Fruit fly (Drosophila melanogaster): Measurements from ENCODE around the gene CG10853.
A peak's percentile ranks its signal among the peaks of the same experiment; 100 is the strongest.

Gene CG10853

DNA sequence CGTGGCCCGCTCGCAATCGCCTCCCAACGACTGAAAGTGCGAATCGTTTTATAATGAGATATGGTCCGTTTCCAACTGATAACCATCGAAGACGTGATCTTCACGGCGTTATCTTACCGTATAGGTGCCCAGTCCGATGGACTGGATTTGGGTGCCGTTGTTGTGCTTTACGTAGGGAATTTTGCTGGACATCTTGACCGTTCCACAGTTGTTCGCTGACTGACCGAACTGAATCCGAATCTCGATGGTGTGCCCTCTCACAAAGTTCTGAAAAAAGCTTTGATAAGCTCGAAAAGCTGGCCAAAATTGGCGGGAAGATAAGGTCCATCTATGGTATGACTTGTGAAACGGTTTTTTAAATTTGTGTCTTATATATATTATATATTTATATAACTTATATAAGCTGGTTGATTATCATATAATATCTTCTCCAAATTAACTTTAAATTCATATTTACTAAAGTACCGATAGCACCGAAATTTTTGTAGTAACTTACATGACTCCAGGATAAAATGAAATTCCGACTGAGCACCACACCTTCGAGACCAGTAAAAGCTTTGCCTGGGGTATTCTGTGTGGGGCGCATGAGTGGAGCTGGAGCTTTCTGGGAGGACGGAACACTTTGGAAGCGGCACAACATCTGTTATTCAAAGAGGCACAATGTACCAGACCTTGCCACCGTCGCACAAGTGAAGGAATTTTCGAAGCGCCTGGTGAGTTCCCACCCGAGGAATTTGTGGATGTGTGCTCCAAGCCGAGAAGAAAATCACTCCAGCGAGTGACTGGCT is 5.3 kb upstream of the CG10853 start, which contains the start of the genes CG10863 and CG14982:
Gene CG10863, minus strand, starts transcription at position 225 of the 788 bp plus-strand sequence.
Gene CG14982, plus strand, starts transcription at position 470 of the 788 bp plus-strand sequence.
- peak; percentile 4 for TF ChIP-seq CG8159 (tag; optimal IDR thresholded peaks at IDR 0.05)
- 0 out of 3 replicates have a peak, but pooled peaks have one; percentile 37 for TF ChIP-seq CG4496 (GFP tag; IDR thresholded peaks at IDR 0.05)
- no peak for TF ChIP-seq CG8301 (tag; optimal IDR thresholded peaks at IDR 0.05)
- TF ChIP-seq CG14655 (GFP tag; optimal IDR thresholded peaks at IDR 0.05), result no peak
- peak; percentile 8; the same call in 1 of the 3 replicates for TF ChIP-seq fd96Ca (GFP tag; IDR thresholded peaks at IDR 0.05)
- no peak for TF ChIP-seq Ets98B (GFP tag; IDR thresholded peaks at IDR 0.05)
- peak; percentile 5 for TF ChIP-seq Snoo (tag; optimal IDR thresholded peaks at IDR 0.05)
- TF ChIP-seq CG12605 (GFP tag; IDR thresholded peaks at IDR 0.05), result peak; percentile 70
- TF ChIP-seq EcR (GFP tag; optimal IDR thresholded peaks at IDR 0.05), result peak; percentile 25

DNA sequence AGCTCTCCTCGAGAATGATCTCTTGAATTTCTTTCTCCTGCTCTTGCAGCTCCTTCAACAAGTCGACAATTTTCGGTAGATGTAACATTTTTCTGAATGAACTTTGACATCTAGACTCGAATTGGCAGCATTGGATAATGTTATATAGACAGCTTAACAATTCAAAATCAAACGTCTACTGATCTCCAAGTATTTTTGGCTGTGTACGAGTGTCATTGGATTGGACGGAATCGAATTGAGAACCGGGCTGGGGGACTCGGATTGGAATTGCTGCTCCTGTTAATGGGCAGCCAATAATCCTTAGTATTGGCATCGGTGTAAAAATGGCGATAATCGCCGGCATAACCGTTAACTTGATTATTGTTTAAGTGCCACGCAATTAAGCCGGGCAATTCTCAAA is 1.5 kb downstream of the CG10853 start, which contains the start of gene CG14983:
Gene CG14983, minus strand, starts transcription at position 101 of the 400 bp plus-strand sequence.
- no peak for TF ChIP-seq CG10348 (GFP tag; IDR thresholded peaks at IDR 0.05)
- TF ChIP-seq Ets98B (GFP tag; IDR thresholded peaks at IDR 0.05), result no peak
- TF ChIP-seq CG9948 (tag; optimal IDR thresholded peaks at IDR 0.05), result no peak
- TF ChIP-seq CG14655 (GFP tag; optimal IDR thresholded peaks at IDR 0.05), result no peak
- no peak for TF ChIP-seq CG32121 (GFP tag; IDR thresholded peaks at IDR 0.05)
- TF ChIP-seq CG13204 (GFP tag; optimal IDR thresholded peaks at IDR 0.05), result no peak
- no peak for TF ChIP-seq Pif1A (GFP tag; optimal IDR thresholded peaks at IDR 0.05)
- TF ChIP-seq gl (tag; optimal IDR thresholded peaks at IDR 0.05), result no peak
- no peak for TF ChIP-seq CG17806 (tag; optimal IDR thresholded peaks at IDR 0.05)
- TF ChIP-seq Pif1B (GFP tag; optimal IDR thresholded peaks at IDR 0.05), result no peak
- TF ChIP-seq CG4496 (GFP tag; IDR thresholded peaks at IDR 0.05), result no peak
- no peak for TF ChIP-seq CG15710 (tag; optimal IDR thresholded peaks at IDR 0.05)
- TF ChIP-seq Snoo (tag; optimal IDR thresholded peaks at IDR 0.05), result no peak
- no peak for TF ChIP-seq rn (GFP tag; IDR thresholded peaks at IDR 0.05)

DNA sequence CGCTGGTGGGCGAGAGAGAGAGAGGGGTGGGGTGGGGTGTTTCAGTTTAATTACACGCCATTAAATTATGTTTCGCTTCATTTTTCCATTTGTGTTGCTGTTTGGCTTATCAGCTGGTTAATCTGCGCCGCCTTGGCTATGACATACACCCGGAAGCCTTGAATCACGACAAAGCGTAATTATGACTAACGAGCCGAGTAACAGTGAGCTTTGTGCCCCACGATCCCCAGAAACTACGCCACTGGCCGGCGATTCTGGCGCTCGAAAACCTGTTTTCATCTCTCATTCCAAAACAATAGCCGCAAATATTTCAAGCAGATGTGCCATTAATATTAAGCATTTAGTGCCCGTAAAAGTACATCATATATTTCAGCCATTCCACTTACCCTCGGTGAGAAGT is 4.2 kb downstream of the CG10853 start:
- no peak for TF ChIP-seq CG15710 (tag; optimal IDR thresholded peaks at IDR 0.05)
- TF ChIP-seq CG14655 (GFP tag; optimal IDR thresholded peaks at IDR 0.05), result no peak
- TF ChIP-seq CG9948 (tag; optimal IDR thresholded peaks at IDR 0.05), result no peak
- TF ChIP-seq CG13204 (GFP tag; optimal IDR thresholded peaks at IDR 0.05), result no peak
- TF ChIP-seq CG12605 (GFP tag; IDR thresholded peaks at IDR 0.05), result no peak
- no peak for TF ChIP-seq Ets98B (GFP tag; IDR thresholded peaks at IDR 0.05)

DNA sequence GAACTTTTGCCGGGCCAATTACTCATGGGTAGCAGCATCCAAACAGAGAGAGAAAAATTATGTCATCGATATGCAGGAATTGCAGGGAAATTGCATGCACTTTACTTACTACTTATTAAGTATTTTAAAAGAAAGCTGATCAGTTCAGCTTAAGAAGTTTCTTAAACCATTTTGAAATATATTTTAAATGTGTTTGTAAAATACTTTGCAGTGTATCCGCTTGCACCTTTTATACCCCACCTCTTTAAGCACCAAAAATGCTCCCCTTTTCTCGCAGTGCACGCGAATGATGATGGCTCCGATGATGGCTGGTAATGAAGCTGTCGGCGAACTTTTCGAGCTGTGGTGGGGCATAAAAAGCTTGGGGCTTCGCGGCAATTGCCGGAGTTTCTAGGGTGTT is 4.8 kb downstream of the CG10853 start, which contains the start of gene CG14984:
Gene CG14984, minus strand, starts transcription at position 83 of the 400 bp plus-strand sequence.
- peak; percentile 36 for TF ChIP-seq CG13204 (GFP tag; optimal IDR thresholded peaks at IDR 0.05)
- peak; percentile 19 for TF ChIP-seq D1 (tag; optimal IDR thresholded peaks at IDR 0.05)
- TF ChIP-seq rn (GFP tag; IDR thresholded peaks at IDR 0.05), result peak; percentile 69
- 0 out of 2 replicates have a peak, but pooled peaks have one; percentile 29 for TF ChIP-seq CG10348 (GFP tag; IDR thresholded peaks at IDR 0.05)
- TF ChIP-seq CG9948 (tag; optimal IDR thresholded peaks at IDR 0.05), result peak; percentile 89
- TF ChIP-seq CG8301 (tag; optimal IDR thresholded peaks at IDR 0.05), result peak; percentile 85
- TF ChIP-seq CG4496 (GFP tag; IDR thresholded peaks at IDR 0.05), result peak; percentile 79
- TF ChIP-seq CG15710 (tag; optimal IDR thresholded peaks at IDR 0.05), result peak; percentile 85
- TF ChIP-seq CG34367 (tag; optimal IDR thresholded peaks at IDR 0.05), result peak; percentile 63
- TF ChIP-seq Snoo (tag; optimal IDR thresholded peaks at IDR 0.05), result peak; percentile 61
- TF ChIP-seq CG17806 (tag; optimal IDR thresholded peaks at IDR 0.05), result peak; percentile 89
- TF ChIP-seq CG14655 (GFP tag; optimal IDR thresholded peaks at IDR 0.05), result peak; percentile 89
- TF ChIP-seq CG8159 (tag; optimal IDR thresholded peaks at IDR 0.05), result peak; percentile 90
- peak; percentile 74 for TF ChIP-seq Ets98B (GFP tag; IDR thresholded peaks at IDR 0.05)
- TF ChIP-seq fd96Ca (GFP tag; IDR thresholded peaks at IDR 0.05), result peak; percentile 84
- peak; percentile 75 for TF ChIP-seq Pif1A (GFP tag; optimal IDR thresholded peaks at IDR 0.05)
- TF ChIP-seq CG12605 (GFP tag; IDR thresholded peaks at IDR 0.05), result peak; percentile 88
- TF ChIP-seq EcR (GFP tag; optimal IDR thresholded peaks at IDR 0.05), result no peak
- no peak for TF ChIP-seq CG32121 (GFP tag; IDR thresholded peaks at IDR 0.05)
- TF ChIP-seq Pif1B (GFP tag; optimal IDR thresholded peaks at IDR 0.05), result peak; percentile 71
- TF ChIP-seq gl (tag; optimal IDR thresholded peaks at IDR 0.05), result peak; percentile 78

DNA sequence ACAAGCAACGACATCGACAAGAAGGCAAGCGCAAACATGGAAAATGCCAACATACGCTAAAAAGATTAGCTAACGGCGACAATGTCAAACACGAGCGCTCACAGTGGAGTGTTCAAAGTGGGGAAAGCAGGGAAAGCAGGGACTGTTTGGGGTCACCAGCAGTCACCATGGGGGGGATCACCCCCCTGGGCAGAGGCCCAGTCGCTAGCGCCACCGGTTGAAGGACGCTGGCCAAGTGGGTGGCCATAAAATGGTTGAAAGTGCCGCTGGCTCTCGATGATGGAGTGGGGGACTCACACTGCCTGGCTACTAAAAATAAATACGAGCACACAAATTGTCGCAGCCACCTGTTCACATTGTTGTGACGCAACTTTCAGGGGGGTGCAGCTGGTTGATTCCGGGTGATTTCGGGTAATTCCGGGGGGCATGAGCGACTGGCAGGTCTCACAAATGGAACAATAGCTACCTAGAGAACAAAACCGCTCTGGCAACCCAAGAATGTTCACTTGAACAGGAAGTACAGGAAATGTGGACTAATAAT is 13.3 kb downstream of the CG10853 start:
- no peak for TF ChIP-seq CG17806 (tag; optimal IDR thresholded peaks at IDR 0.05)
- no peak for TF ChIP-seq CG15710 (tag; optimal IDR thresholded peaks at IDR 0.05)
- TF ChIP-seq Pif1B (GFP tag; optimal IDR thresholded peaks at IDR 0.05), result no peak
- no peak for TF ChIP-seq CG34367 (tag; optimal IDR thresholded peaks at IDR 0.05)
- no peak for TF ChIP-seq CG10348 (GFP tag; IDR thresholded peaks at IDR 0.05)
- TF ChIP-seq Snoo (tag; optimal IDR thresholded peaks at IDR 0.05), result no peak
- no peak for TF ChIP-seq CG32121 (GFP tag; IDR thresholded peaks at IDR 0.05)
- TF ChIP-seq CG8301 (tag; optimal IDR thresholded peaks at IDR 0.05), result no peak
- TF ChIP-seq CG4496 (GFP tag; IDR thresholded peaks at IDR 0.05), result no peak
- no peak for TF ChIP-seq EcR (GFP tag; optimal IDR thresholded peaks at IDR 0.05)
- TF ChIP-seq D1 (tag; optimal IDR thresholded peaks at IDR 0.05), result no peak
- no peak for TF ChIP-seq CG8159 (tag; optimal IDR thresholded peaks at IDR 0.05)
- TF ChIP-seq fd96Ca (GFP tag; IDR thresholded peaks at IDR 0.05), result no peak
- no peak for TF ChIP-seq Pif1A (GFP tag; optimal IDR thresholded peaks at IDR 0.05)
- no peak for TF ChIP-seq CG14655 (GFP tag; optimal IDR thresholded peaks at IDR 0.05)
- no peak for TF ChIP-seq CG9948 (tag; optimal IDR thresholded peaks at IDR 0.05)
- no peak for TF ChIP-seq Ets98B (GFP tag; IDR thresholded peaks at IDR 0.05)
